Fruit fly (Drosophila melanogaster): ENCODE data around the gene Ir7b.

DNA sequence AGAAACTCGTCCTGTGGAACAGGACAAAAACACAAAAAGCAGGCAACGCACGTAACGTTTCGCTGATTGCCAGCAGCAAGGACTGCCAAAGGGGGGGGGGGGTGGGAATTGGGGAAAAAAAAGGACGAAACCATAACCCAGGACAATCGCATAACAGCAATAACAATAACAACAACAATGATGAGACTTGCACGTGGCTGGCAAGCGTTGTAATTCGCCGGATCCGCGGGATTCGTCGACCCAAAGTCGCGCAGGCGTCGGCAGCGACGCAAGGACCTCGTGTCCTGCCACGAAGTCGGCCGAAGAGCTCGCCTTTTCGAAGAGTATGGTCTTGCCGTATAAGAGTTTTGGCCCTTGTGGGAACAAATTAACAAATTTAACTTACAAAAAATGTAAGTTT lies 41.5 kb downstream of the Ir7b start:
- no peak for TF ChIP-seq CG8478 (optimal IDR thresholded peaks at IDR 0.05)
- no peak for TF ChIP-seq CTCF (optimal IDR thresholded peaks at IDR 0.05)

All from S2 (cell line).